Worm (Caenorhabditis elegans) whole organism, mixed stage, embryonic: Measurements from ENCODE around the gene egl-21.

Source experiments
- lin-13 ChIP-seq: fragments of 150-350 bp; optimal IDR thresholded peaks from 2 replicates; lab custom pipeline; 2014; ENCODE audit warnings: missing biosample characterization, missing genetic modification characterization
- lsy-2 ChIP-seq: fragments of 150-350 bp; optimal IDR thresholded peaks from 2 replicates; lab custom pipeline; 2014; ENCODE audit warnings: missing biosample characterization, missing genetic modification characterization
- nhr-12 ChIP-seq: fragments of 150-350 bp; optimal IDR thresholded peaks from 2 replicates; lab custom pipeline; 2014; ENCODE audit warnings: missing biosample characterization, missing genetic modification characterization
- pha-4 ChIP-seq: fragments of 150-350 bp; optimal IDR thresholded peaks from 2 replicates; lab custom pipeline; 2018; ENCODE audit warnings: missing biosample characterization, missing genetic modification reagents, missing genetic modification characterization
- unc-120 ChIP-seq: sonication (generic microtip); optimal IDR thresholded peaks from 2 replicates; lab custom pipeline; 2017; ENCODE audit warnings: missing genetic modification characterization, missing compliant biosample characterization; ENCODE audit not compliant: poor library complexity, severe bottlenecking

ce11 chrIV:10449799-10450198 is 31.8 kb downstream of the egl-21 start, which contains the start of gene F13B12.4:
- TF ChIP-seq unc-120 (tag; lab: Kevin White, UChicago) = no peak
- no peak for TF ChIP-seq nhr-12 (tag; lab: Kevin White, UChicago)
- TF ChIP-seq pha-4 = no peak
- no peak for TF ChIP-seq lsy-2 (tag; lab: Kevin White, UChicago)
- no peak for TF ChIP-seq lin-13 (tag; lab: Kevin White, UChicago)
